Worm (Caenorhabditis elegans) whole organism, midembryonic: ENCODE measurements around the gene R02F2.9.

Source experiments
- cog-1 ChIP-seq: sonication (generic microtip); optimal IDR thresholded peaks from 2 replicates; lab custom pipeline; 2016; ENCODE audit warnings: missing genetic modification characterization, missing compliant biosample characterization
- med-1 ChIP-seq: sonication (generic microtip); optimal IDR thresholded peaks from 2 replicates; lab custom pipeline; 2017; ENCODE audit warnings: missing genetic modification characterization, mild to moderate bottlenecking, missing compliant biosample characterization, antibody characterized with exemption, missing genetic modification reagents; ENCODE audit not compliant: insufficient read depth
- ztf-23 ChIP-seq: fragments of 200-800 bp; sonication (Bioruptor generic); IDR thresholded peaks from 2 replicates; pipeline ENCODE4 v1.3.6; 2022; ENCODE audit warnings: missing genetic modification reagents, missing genetic modification characterization, missing compliant biosample characterization

- TF ChIP-seq med-1 (GFP tag; lab: Kevin White, UChicago) (no peak), ztf-23 (GFP tag; lab: Robert Waterston, UW) (no peak), cog-1 (tag; lab: Kevin White, UChicago) (no peak)
Measured at ce11 chrIII:5498973-5499372, at the start of gene R02F2.9.
